Worm (Caenorhabditis elegans) whole organism, L4 larva: ENCODE results near the gene K08D12.4.

Experiments used
- R02D3.7 ChIP-seq: fragments of 150-350 bp; sonication (generic microtip); optimal IDR thresholded peaks from 3 replicates; lab custom pipeline; 2014; ENCODE audit warnings: missing biosample characterization, missing genetic modification characterization
- ZK337.2 ChIP-seq: fragments of 200-800 bp; sonication (Bioruptor generic); IDR thresholded peaks from 2 replicates; pipeline ENCODE4 v1.3.6; 2022; ENCODE audit warnings: missing genetic modification reagents, missing genetic modification characterization, missing compliant biosample characterization
- ceh-20 ChIP-seq: fragments of 200-800 bp; sonication (Bioruptor generic); IDR thresholded peaks from 2 replicates; pipeline ENCODE4 v1.3.6; 2022; ENCODE audit warnings: missing genetic modification reagents, missing genetic modification characterization, missing compliant biosample characterization
- daf-12 ChIP-seq: fragments of 150-350 bp; optimal IDR thresholded peaks from 2 replicates; lab custom pipeline; 2014; ENCODE audit warnings: missing biosample characterization, missing genetic modification reagents, missing genetic modification characterization
- hlh-30 ChIP-seq: sonication (generic microtip); optimal IDR thresholded peaks from 2 replicates; lab custom pipeline; 2017; ENCODE audit warnings: antibody characterized with exemption, mild to moderate bottlenecking, missing genetic modification characterization, missing compliant biosample characterization; ENCODE audit not compliant: insufficient read depth
- hmg-1.1 ChIP-seq: fragments of 200-800 bp; sonication (Bioruptor generic); IDR thresholded peaks from 2 replicates; pipeline ENCODE4 v1.3.6; 2022; ENCODE audit warnings: missing genetic modification reagents, missing genetic modification characterization, missing compliant biosample characterization
- jun-1 ChIP-seq: fragments of 150-350 bp; optimal IDR thresholded peaks from 2 replicates; lab custom pipeline; 2014; ENCODE audit warnings: missing biosample characterization, missing genetic modification reagents, missing genetic modification characterization
- lin-15B ChIP-seq: fragments of 150-350 bp; sonication (generic microtip); optimal IDR thresholded peaks from 3 replicates; lab custom pipeline; 2014; ENCODE audit warnings: missing biosample characterization, missing genetic modification characterization
- mdl-1 ChIP-seq, 2 experiments: fragments of 150-350 bp in 1 of 2; sonication (generic microtip) in 1 of 2; optimal IDR thresholded peaks; 2 replicates each; lab custom pipeline; 2014 to 2017; ENCODE audit warnings: missing biosample characterization in 2 of 2, missing genetic modification characterization in 2 of 2
- mep-1 ChIP-seq: fragments of 150-350 bp; sonication (generic microtip); optimal IDR thresholded peaks from 3 replicates; lab custom pipeline; 2014; ENCODE audit warnings: missing biosample characterization, missing genetic modification characterization
- unc-39 ChIP-seq: sonication (generic microtip); optimal IDR thresholded peaks from 2 replicates; lab custom pipeline; 2017; ENCODE audit warnings: missing biosample characterization, missing genetic modification characterization
- unc-62 ChIP-seq, 3 experiments: fragments of 150-350 bp in 1 of 3; sonication (generic microtip); optimal IDR thresholded peaks in 2 of 3; peaks in 1 of 3; 1 replicate in 1 of 3; 2 replicates in 2 of 3; lab custom pipeline; 2014 to 2017; ENCODE audit warnings: missing biosample characterization in 3 of 3, missing genetic modification characterization in 3 of 3, missing genetic modification reagents in 3 of 3, missing genotype in 1 of 3

DNA sequence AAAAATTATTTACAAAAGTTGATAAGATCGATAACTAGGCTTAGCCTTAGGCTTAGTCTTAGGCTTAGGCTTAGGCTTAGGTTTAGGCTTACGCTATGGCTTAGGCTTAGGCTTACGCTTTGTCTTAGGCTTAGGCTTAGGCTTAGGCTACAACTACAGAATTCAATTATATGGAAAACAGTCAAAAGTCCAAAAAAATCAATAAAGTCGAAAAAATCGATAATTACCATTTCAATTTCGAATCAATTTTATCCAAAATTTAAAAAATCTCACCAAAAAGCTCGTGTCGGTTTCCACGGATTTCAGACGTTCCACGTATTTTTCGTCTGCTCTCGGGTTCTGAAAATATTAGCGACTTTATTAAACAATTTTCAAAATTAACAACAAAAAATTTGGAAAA lies 30.2 kb upstream of the K08D12.4 start:
- no peak for TF ChIP-seq ZK337.2 (GFP tag; lab: Robert Waterston, UW)
- no peak for TF ChIP-seq jun-1
- TF ChIP-seq lin-15B = no peak
- TF ChIP-seq R02D3.7 (tag; lab: Kevin White, UChicago) = no peak
- no peak for TF ChIP-seq hmg-1.1 (GFP tag; lab: Robert Waterston, UW)
- TF ChIP-seq ceh-20 (GFP tag; lab: Robert Waterston, UW) = no peak
- TF ChIP-seq hlh-30 (tag; lab: Kevin White, UChicago) = no peak
- no peak for TF ChIP-seq unc-39 (tag; lab: Kevin White, UChicago)
- TF ChIP-seq mep-1 = no peak
- no peak for TF ChIP-seq unc-62 (GFP tag; optimal IDR thresholded peaks at IDR 0.05 in 1 of 2; lab: Kevin White, UChicago)
- no peak for TF ChIP-seq unc-62 (tag; optimal IDR thresholded peaks at IDR 0.05; lab: Kevin White, UChicago)
- no peak for TF ChIP-seq daf-12 (tag; lab: Kevin White, UChicago)
- TF ChIP-seq mdl-1 (tag; optimal IDR thresholded peaks at IDR 0.05; lab: Kevin White, UChicago) = no peak
